Fruit fly (Drosophila melanogaster) whole organism, prepupa: ENCODE measurements around the gene Rbm13.

Source experiments
- Blimp-1 ChIP-seq: fragments of 200-800 bp; sonication (Bioruptor generic); optimal IDR thresholded peaks from 3 replicates; lab custom pipeline; 2017; ENCODE audit warnings: missing biosample characterization, missing genetic modification characterization, mild to moderate bottlenecking, moderate library complexity, missing genetic modification reagents
- CG10631 ChIP-seq: fragments of 200-800 bp; sonication (Bioruptor generic); optimal IDR thresholded peaks from 2 replicates; lab custom pipeline; 2016; ENCODE audit warnings: missing biosample characterization, missing genetic modification characterization
- CG10669 ChIP-seq: fragments of 200-800 bp; sonication (Bioruptor generic); optimal IDR thresholded peaks from 3 replicates; lab custom pipeline; 2018; ENCODE audit warnings: missing biosample characterization, mild to moderate bottlenecking, missing genetic modification characterization, moderate library complexity
- CG11902 ChIP-seq: fragments of 200-800 bp; sonication (Bioruptor generic); optimal IDR thresholded peaks from 3 replicates; lab custom pipeline; 2016; ENCODE audit warnings: missing biosample characterization, missing genetic modification characterization
- CG1621 ChIP-seq: fragments of 200-800 bp; sonication (Bioruptor generic); optimal IDR thresholded peaks from 3 replicates; lab custom pipeline; 2018; ENCODE audit warnings: missing biosample characterization, mild to moderate bottlenecking, missing genetic modification characterization
- CG16779 ChIP-seq: fragments of 200-800 bp; sonication (Bioruptor generic); optimal IDR thresholded peaks from 3 replicates; lab custom pipeline; 2017; ENCODE audit warnings: missing biosample characterization, mild to moderate bottlenecking, missing genetic modification characterization
- CG3032 ChIP-seq: fragments of 200-800 bp; optimal IDR thresholded peaks from 2 replicates; lab custom pipeline; 2019; ENCODE audit warnings: missing biosample characterization, mild to moderate bottlenecking, missing genetic modification characterization, moderate library complexity
- CG31627 ChIP-seq: fragments of 200-800 bp; sonication (Bioruptor generic); optimal IDR thresholded peaks from 3 replicates; lab custom pipeline; 2016; ENCODE audit warnings: missing biosample characterization, missing genetic modification characterization
- CG32006 ChIP-seq: fragments of 200-800 bp; sonication (Bioruptor generic); optimal IDR thresholded peaks from 3 replicates; lab custom pipeline; 2017; ENCODE audit warnings: missing biosample characterization, mild to moderate bottlenecking, missing genetic modification characterization
- CG34406 ChIP-seq: fragments of 200-800 bp; sonication (Bioruptor generic); optimal IDR thresholded peaks from 3 replicates; lab custom pipeline; 2016; ENCODE audit warnings: missing biosample characterization, missing genetic modification characterization
- CG6163 ChIP-seq: fragments of 200-800 bp; sonication (Bioruptor generic); IDR thresholded peaks from 3 replicates; pipeline ENCODE4 v1.3.6; 2022; ENCODE audit warnings: missing biosample characterization, missing genetic modification characterization
- CG6792 ChIP-seq: fragments of 200-800 bp; sonication (Bioruptor generic); optimal IDR thresholded peaks from 3 replicates; lab custom pipeline; 2016; ENCODE audit warnings: missing biosample characterization, missing genetic modification characterization
- CG6808 ChIP-seq: fragments of 200-800 bp; sonication (Bioruptor generic); optimal IDR thresholded peaks from 3 replicates; lab custom pipeline; 2017; ENCODE audit warnings: missing biosample characterization, missing genetic modification characterization, mild to moderate bottlenecking, moderate library complexity, missing genetic modification reagents
- CG6854 ChIP-seq: fragments of 200-800 bp; sonication (Bioruptor generic); optimal IDR thresholded peaks from 2 replicates; lab custom pipeline; 2017; ENCODE audit warnings: missing biosample characterization, mild to moderate bottlenecking, missing genetic modification characterization
- CG7368 ChIP-seq: fragments of 200-800 bp; sonication (Bioruptor generic); optimal IDR thresholded peaks from 3 replicates; lab custom pipeline; 2016; ENCODE audit warnings: missing biosample characterization, missing genetic modification characterization
- CG8119 ChIP-seq: fragments of 200-800 bp; sonication (Bioruptor generic); IDR thresholded peaks from 3 replicates; pipeline ENCODE4 v1.3.6; 2022; ENCODE audit warnings: missing biosample characterization, missing genetic modification characterization
- CG8319 ChIP-seq: fragments of 200-800 bp; sonication (Bioruptor generic); optimal IDR thresholded peaks from 3 replicates; lab custom pipeline; 2016; ENCODE audit warnings: missing biosample characterization, missing genetic modification characterization
- CG9139 ChIP-seq: fragments of 200-800 bp; sonication (Bioruptor generic); optimal IDR thresholded peaks from 3 replicates; lab custom pipeline; 2017; ENCODE audit warnings: missing biosample characterization, mild to moderate bottlenecking, missing genetic modification characterization
- Eip75B ChIP-seq: fragments of 200-800 bp; sonication (Bioruptor generic); optimal IDR thresholded peaks from 3 replicates; lab custom pipeline; 2016; ENCODE audit warnings: missing biosample characterization, missing genetic modification characterization
- Eip78C ChIP-seq: fragments of 200-800 bp; sonication (Bioruptor generic); peaks from one replicate; lab custom pipeline; 2016; ENCODE audit warnings: missing biosample characterization, missing genetic modification characterization
- Eip93F ChIP-seq: fragments of 200-800 bp; sonication (Bioruptor generic); optimal IDR thresholded peaks from 2 replicates; lab custom pipeline; 2016; ENCODE audit warnings: missing biosample characterization, mild to moderate bottlenecking, missing genetic modification characterization
- Ets96B ChIP-seq: fragments of 200-800 bp; optimal IDR thresholded peaks from 2 replicates; lab custom pipeline; 2019; ENCODE audit warnings: missing biosample characterization, mild to moderate bottlenecking, missing genetic modification characterization, moderate library complexity
- Gug ChIP-seq: fragments of 200-800 bp; sonication (Bioruptor generic); IDR thresholded peaks from 2 replicates; pipeline ENCODE4 v1.3.6; 2022; ENCODE audit warnings: missing biosample characterization, missing genetic modification characterization
- Hr39 ChIP-seq: fragments of 200-800 bp; sonication (Bioruptor generic); optimal IDR thresholded peaks from 2 replicates; lab custom pipeline; 2016; ENCODE audit warnings: missing biosample characterization, missing genetic modification characterization
- Lpt ChIP-seq: fragments of 200-800 bp; sonication (Bioruptor generic); optimal IDR thresholded peaks from 3 replicates; lab custom pipeline; 2016; ENCODE audit warnings: missing biosample characterization, missing genetic modification characterization
- Met ChIP-seq: fragments of 200-800 bp; sonication (Bioruptor generic); optimal IDR thresholded peaks from 3 replicates; lab custom pipeline; 2016; ENCODE audit warnings: missing biosample characterization, missing genetic modification characterization
- OdsH ChIP-seq: fragments of 200-800 bp; sonication (Bioruptor generic); optimal IDR thresholded peaks from 3 replicates; lab custom pipeline; 2016; ENCODE audit warnings: missing biosample characterization, missing genetic modification characterization
- Sox102F ChIP-seq: fragments of 200-800 bp; sonication (Bioruptor generic); optimal IDR thresholded peaks from 2 replicates; lab custom pipeline; 2016; ENCODE audit warnings: missing biosample characterization, mild to moderate bottlenecking, missing genetic modification characterization
- Sox14 ChIP-seq: fragments of 200-800 bp; sonication (Bioruptor generic); optimal IDR thresholded peaks from 3 replicates; lab custom pipeline; 2016; ENCODE audit warnings: missing biosample characterization, missing genetic modification characterization
- achi ChIP-seq: fragments of 200-800 bp; sonication (Bioruptor generic); optimal IDR thresholded peaks from 3 replicates; lab custom pipeline; 2016; ENCODE audit warnings: missing biosample characterization, missing genetic modification characterization
- dsx ChIP-seq: fragments of 200-800 bp; optimal IDR thresholded peaks from 3 replicates; lab custom pipeline; 2019; ENCODE audit warnings: missing biosample characterization, mild to moderate bottlenecking, missing genetic modification characterization, moderate library complexity; ENCODE audit not compliant: poor library complexity, severe bottlenecking
- eg ChIP-seq: fragments of 200-800 bp; sonication (Bioruptor generic); IDR thresholded peaks from 3 replicates; pipeline ENCODE4 v1.3.6; 2022; ENCODE audit warnings: missing biosample characterization, missing genetic modification characterization
- fd59A ChIP-seq: fragments of 200-800 bp; sonication (Bioruptor generic); optimal IDR thresholded peaks from 2 replicates; lab custom pipeline; 2017; ENCODE audit warnings: missing biosample characterization, mild to moderate bottlenecking, missing genetic modification characterization, missing genetic modification reagents
- fd85E ChIP-seq: fragments of 200-800 bp; sonication (Bioruptor generic); optimal IDR thresholded peaks from 3 replicates; lab custom pipeline; 2016; ENCODE audit warnings: missing biosample characterization, missing genetic modification characterization
- fkh ChIP-seq: fragments of 200-800 bp; sonication (Bioruptor generic); optimal IDR thresholded peaks from 3 replicates; lab custom pipeline; 2017; ENCODE audit warnings: missing biosample characterization, mild to moderate bottlenecking, missing genetic modification characterization, moderate library complexity
- lz ChIP-seq: fragments of 200-800 bp; sonication (Bioruptor generic); optimal IDR thresholded peaks from 3 replicates; lab custom pipeline; 2016; ENCODE audit warnings: missing biosample characterization, missing genetic modification characterization
- net ChIP-seq: fragments of 200-800 bp; sonication (Bioruptor generic); optimal IDR thresholded peaks from 3 replicates; lab custom pipeline; 2016; ENCODE audit warnings: missing biosample characterization, missing genetic modification characterization
- salr ChIP-seq, 2 experiments: fragments of 200-800 bp; sonication (Bioruptor generic); optimal IDR thresholded peaks; 3 replicates each; lab custom pipeline; 2016 to 2018; ENCODE audit warnings: missing biosample characterization in 2 of 2, missing genetic modification characterization in 2 of 2, mild to moderate bottlenecking in 1 of 2
- spab ChIP-seq: fragments of 200-800 bp; sonication (Bioruptor generic); optimal IDR thresholded peaks from 2 replicates; lab custom pipeline; 2017; ENCODE audit warnings: missing biosample characterization, mild to moderate bottlenecking, missing genetic modification characterization, missing genetic modification reagents
- ss ChIP-seq, 2 experiments: fragments of 200-800 bp; sonication (Bioruptor generic); optimal IDR thresholded peaks; 2 replicates in 1 of 2; 3 replicates in 1 of 2; lab custom pipeline; 2017 to 2018; ENCODE audit warnings: mild to moderate bottlenecking in 2 of 2, missing biosample characterization in 2 of 2, missing genetic modification characterization in 2 of 2, moderate library complexity in 1 of 2
- svp ChIP-seq: fragments of 200-800 bp; sonication (Bioruptor generic); peaks from one replicate; lab custom pipeline; 2016; ENCODE audit warnings: missing biosample characterization, missing genetic modification characterization
- vri ChIP-seq: fragments of 200-800 bp; sonication (Bioruptor generic); optimal IDR thresholded peaks from 3 replicates; lab custom pipeline; 2016; ENCODE audit warnings: missing biosample characterization, mild to moderate bottlenecking, missing genetic modification characterization

Gene Rbm13

dm6 chrX:8892445-8893009 lies 9.0 kb upstream of the Rbm13 start (continued):
- no peak for TF ChIP-seq CG10669 (GFP tag; lab: Kevin White, UChicago)
- TF ChIP-seq CG31627 (GFP tag; lab: Kevin White, UChicago), result no peak
- peak; percentile 28 for TF ChIP-seq Sox102F (GFP tag; lab: Kevin White, UChicago)
- TF ChIP-seq Eip93F (GFP tag; lab: Kevin White, UChicago), result no peak
- peak; percentile 39; the same call in 1 of the 3 replicates for TF ChIP-seq eg (GFP tag; lab: Robert Waterston, UW)
- no peak for TF ChIP-seq Ets96B (tag; lab: Kevin White, UChicago)
- TF ChIP-seq CG9139 (GFP tag; lab: Kevin White, UChicago), result no peak
- no peak for TF ChIP-seq fd85E
- TF ChIP-seq Lpt (GFP tag; lab: Kevin White, UChicago), result no peak
- no peak for TF ChIP-seq fd59A
- TF ChIP-seq CG8319, result no peak
- TF ChIP-seq Eip75B (GFP tag; lab: Kevin White, UChicago), result no peak
- no peak for TF ChIP-seq CG10631 (GFP tag; lab: Kevin White, UChicago)
- TF ChIP-seq lz, result peak; percentile 3
- no peak for TF ChIP-seq CG32006
- TF ChIP-seq CG6792 (GFP tag; lab: Kevin White, UChicago), result no peak
- no peak for TF ChIP-seq Sox14 (GFP tag; lab: Kevin White, UChicago)
- no peak for TF ChIP-seq svp (GFP tag; lab: Kevin White, UChicago)

dm6 chrX:8893378-8893912 lies 8.1 kb upstream of the Rbm13 start:
- no peak for TF ChIP-seq CG6808 (GFP tag; lab: Kevin White, UChicago)
- peak; percentile 38 for TF ChIP-seq CG34406 (GFP tag; lab: Kevin White, UChicago)
- no peak for TF ChIP-seq OdsH (GFP tag; lab: Kevin White, UChicago)
- peak; percentile 71 for TF ChIP-seq svp (GFP tag; lab: Kevin White, UChicago)
- peak; percentile 29 for TF ChIP-seq Met
- TF ChIP-seq CG8119, result 0 out of 3 replicates have a peak, but pooled peaks have one; percentile 15
- peak; percentile 3 for TF ChIP-seq CG10631 (GFP tag; lab: Kevin White, UChicago)
- TF ChIP-seq CG6854, result peak; percentile 6
- no peak for TF ChIP-seq Eip93F (GFP tag; lab: Kevin White, UChicago)
- TF ChIP-seq CG32006, result peak; percentile 0
- peak; percentile 97 for TF ChIP-seq Blimp-1 (GFP tag; lab: Kevin White, UChicago)
- TF ChIP-seq spab, result no peak
- no peak for TF ChIP-seq CG16779

- TF ChIP-seq CG32006 (peak; percentile 88), Met (peak; percentile 83), fkh (GFP tag; lab: Kevin White, UChicago) (peak; percentile 67), CG6163 (GFP tag; lab: Robert Waterston, UW) (peak; percentile 82), CG10669 (GFP tag; lab: Kevin White, UChicago) (peak; percentile 26), CG6854 (peak; percentile 45), CG8319 (peak; percentile 39), Sox14 (GFP tag; lab: Kevin White, UChicago) (peak; percentile 77), Hr39 (GFP tag; lab: Kevin White, UChicago) (peak; percentile 76), Eip75B (GFP tag; lab: Kevin White, UChicago) (peak; percentile 70), net (GFP tag; lab: Kevin White, UChicago) (peak; percentile 74), achi (GFP tag; lab: Kevin White, UChicago) (peak; percentile 74), vri (GFP tag; lab: Kevin White, UChicago) (peak; percentile 95), Eip78C (GFP tag; lab: Kevin White, UChicago) (peak; percentile 95), CG34406 (GFP tag; lab: Kevin White, UChicago) (peak; percentile 71), CG3032 (tag; lab: Kevin White, UChicago) (peak; percentile 34), Gug (peak; percentile 63), CG11902 (no peak), CG6808 (GFP tag; lab: Kevin White, UChicago) (peak; percentile 37), svp (GFP tag; lab: Kevin White, UChicago) (peak; percentile 90), salr (GFP tag; optimal IDR thresholded peaks at IDR 0.05; lab: Kevin White, UChicago) (peak in 1 of 2 experiments; percentile 48), CG7368 (peak; percentile 54), Lpt (GFP tag; lab: Kevin White, UChicago) (peak; percentile 74), Blimp-1 (GFP tag; lab: Kevin White, UChicago) (peak; percentile 44), CG10631 (GFP tag; lab: Kevin White, UChicago) (peak; percentile 63), OdsH (GFP tag; lab: Kevin White, UChicago) (peak; percentile 79), fd59A (no peak), dsx (GFP tag; lab: Kevin White, UChicago) (no peak), CG1621 (tag; lab: Kevin White, UChicago) (peak; percentile 25), ss (GFP tag; optimal IDR thresholded peaks at IDR 0.05; lab: Kevin White, UChicago) (peak; percentile 7 to 17), spab (peak; percentile 18), Ets96B (tag; lab: Kevin White, UChicago) (peak; percentile 6), lz (peak; percentile 85)
Measured at dm6 chrX:8894315-8895017, 7.0 kb upstream of the Rbm13 start.
